Worm (Caenorhabditis elegans): ENCODE data around the gene chpf-1.

DNA sequence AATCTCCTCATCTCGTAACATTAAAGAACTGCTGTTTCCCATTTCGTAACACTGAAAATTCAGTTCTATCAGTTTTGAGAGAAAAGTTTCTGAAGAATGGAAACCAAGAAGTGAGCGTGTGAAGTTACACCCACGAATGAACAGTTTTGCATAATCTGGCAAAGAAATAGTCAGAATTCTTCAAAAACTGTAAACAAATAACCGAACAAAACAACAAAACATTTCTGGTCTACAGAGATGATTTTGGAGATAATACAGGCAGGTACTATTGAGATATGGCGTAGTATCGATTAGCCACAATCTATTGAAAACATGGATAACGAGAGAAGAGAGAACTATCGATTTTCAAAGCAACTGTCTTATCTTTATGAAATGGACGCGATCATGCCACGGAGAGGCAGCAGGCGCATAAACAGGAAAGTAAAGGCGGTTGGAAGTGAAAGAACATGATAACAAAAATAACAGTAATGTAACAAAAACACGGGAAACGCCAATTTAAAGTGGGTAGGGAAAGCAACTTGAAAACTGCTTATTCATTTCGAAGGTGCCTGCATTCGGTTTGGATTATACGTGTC is at the start of gene chpf-1:
- no peak for TF ChIP-seq scrt-1 (GFP tag; IDR thresholded peaks at IDR 0.05)
- no peak for TF ChIP-seq ama-1 (optimal IDR thresholded peaks at IDR 0.05)
- no peak for TF ChIP-seq flt-1 (GFP tag; IDR thresholded peaks at IDR 0.05)
- TF ChIP-seq ceh-13 (GFP tag; optimal IDR thresholded peaks at IDR 0.05) = no peak
- TF ChIP-seq ceh-36 (tag; optimal IDR thresholded peaks at IDR 0.05) = no peak
- TF ChIP-seq sea-1 (GFP tag; conservative IDR thresholded peaks at IDR 0.05) = no peak
- TF ChIP-seq hmbx-1 (tag; optimal IDR thresholded peaks at IDR 0.05) = no peak

All from whole organism, early embryonic.